Worm (Caenorhabditis elegans) whole organism, midembryonic: Measurements from ENCODE around the gene gem-1.

Source experiments
- T22C8.4 ChIP-seq: fragments of 200-800 bp; sonication (Bioruptor generic); IDR thresholded peaks from 2 replicates; pipeline ENCODE4 v1.3.6; 2022; ENCODE audit warnings: missing genetic modification characterization, missing compliant biosample characterization
- cog-1 ChIP-seq: sonication (generic microtip); optimal IDR thresholded peaks from 2 replicates; lab custom pipeline; 2016; ENCODE audit warnings: missing genetic modification characterization, missing compliant biosample characterization
- flt-1 ChIP-seq: fragments of 200-800 bp; sonication (Bioruptor generic); IDR thresholded peaks from 2 replicates; pipeline ENCODE4 v1.3.6; 2022; ENCODE audit warnings: missing genetic modification characterization, missing compliant biosample characterization
- klf-2 ChIP-seq: fragments of 200-800 bp; sonication (Bioruptor generic); conservative IDR thresholded peaks from 2 replicates; pipeline ENCODE4 v1.3.6; 2022; ENCODE audit warnings: missing genetic modification reagents, missing genetic modification characterization, missing compliant biosample characterization
- med-1 ChIP-seq: sonication (generic microtip); optimal IDR thresholded peaks from 2 replicates; lab custom pipeline; 2017; ENCODE audit warnings: missing genetic modification characterization, mild to moderate bottlenecking, missing compliant biosample characterization, antibody characterized with exemption, missing genetic modification reagents; ENCODE audit not compliant: insufficient read depth
- ref-1 ChIP-seq: fragments of 200-800 bp; sonication (Bioruptor generic); conservative IDR thresholded peaks from 2 replicates; pipeline ENCODE4 v1.3.6; 2022; ENCODE audit warnings: missing genetic modification reagents, missing genetic modification characterization, missing compliant biosample characterization
- tab-1 ChIP-seq: fragments of 200-800 bp; sonication (Bioruptor generic); IDR thresholded peaks from 2 replicates; pipeline ENCODE4 v1.3.6; 2022; ENCODE audit warnings: missing genetic modification characterization, missing compliant biosample characterization
- ztf-23 ChIP-seq: fragments of 200-800 bp; sonication (Bioruptor generic); IDR thresholded peaks from 2 replicates; pipeline ENCODE4 v1.3.6; 2022; ENCODE audit warnings: missing genetic modification reagents, missing genetic modification characterization, missing compliant biosample characterization
- ztf-29 ChIP-seq: fragments of 200-800 bp; sonication (Bioruptor generic); IDR thresholded peaks from 2 replicates; pipeline ENCODE4 v1.3.6; 2022; ENCODE audit warnings: missing genetic modification reagents, missing genetic modification characterization, missing compliant biosample characterization

gem-1 gene

ce11 chrX:13409543-13409942, 32.8 kb upstream of the gem-1 start, which contains the start of the genes cyp-13B1 and C29F7.1:
TSS of gene cyp-13B1 (minus strand) at chrX:13409643.
TSS of gene C29F7.1 (plus strand) at chrX:13409936.
- TF ChIP-seq tab-1 (no peak), flt-1 (GFP tag; lab: Robert Waterston, UW) (no peak), ztf-29 (GFP tag; lab: Robert Waterston, UW) (no peak), med-1 (GFP tag; lab: Kevin White, UChicago) (no peak), cog-1 (tag; lab: Kevin White, UChicago) (no peak), T22C8.4 (no peak), klf-2 (GFP tag; lab: Robert Waterston, UW) (no peak), ztf-23 (GFP tag; lab: Robert Waterston, UW) (no peak), ref-1 (no peak)

- no peak for TF ChIP-seq flt-1 (GFP tag; lab: Robert Waterston, UW)
Observed at ce11 chrX:13401783-13402182, 25.0 kb upstream of the gem-1 start, which contains the start of gene F02C12.1. TSS of gene F02C12.1 (plus strand) at chrX:13402083.

DNA sequence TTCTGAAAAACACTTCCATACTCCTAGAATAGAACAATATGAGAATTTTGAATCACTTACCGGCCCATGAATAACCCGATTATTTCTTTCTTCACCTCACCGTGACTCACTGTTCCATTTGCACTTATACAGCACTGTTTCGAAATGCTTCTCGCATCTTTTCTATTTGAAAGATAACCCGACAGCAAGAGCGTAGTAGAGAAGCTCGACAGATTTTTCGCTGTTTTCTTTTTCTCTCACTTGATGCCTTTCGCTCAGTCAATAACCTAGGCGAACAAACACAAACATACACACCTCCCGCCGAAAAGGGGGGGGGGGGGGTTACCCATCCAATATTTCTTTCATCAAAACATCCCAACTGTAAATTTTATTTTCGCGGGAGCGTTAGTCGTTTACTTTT, 24.5 kb upstream of the gem-1 start:
- TF ChIP-seq T22C8.4: no peak
- no peak for TF ChIP-seq ref-1

DNA sequence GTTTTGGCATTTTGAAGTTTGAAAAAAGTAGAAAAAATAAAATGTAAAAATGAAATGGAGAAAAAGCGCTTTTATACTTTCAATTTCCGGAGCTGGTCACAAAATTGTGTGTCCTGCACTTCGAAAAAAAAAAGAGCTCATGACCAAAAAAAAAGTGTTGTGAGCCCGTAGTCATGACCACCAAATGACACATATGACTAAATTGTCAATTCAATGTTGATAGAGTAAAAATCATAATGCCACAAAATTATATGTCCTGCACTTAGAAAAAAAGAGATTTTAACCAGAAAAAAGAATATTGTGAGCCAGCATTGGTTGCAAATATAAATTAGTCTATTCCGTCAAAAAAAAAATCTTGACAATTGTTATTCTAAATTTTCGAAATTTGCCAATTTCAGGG, 22.4 kb upstream of the gem-1 start, which contains the start of gene F02C12.2:
Gene F02C12.2, minus strand, starts transcription at position 101 of the 400 bp plus-strand sequence.
- no peak for TF ChIP-seq cog-1 (tag; lab: Kevin White, UChicago)
- TF ChIP-seq ref-1: no peak
- no peak for TF ChIP-seq klf-2 (GFP tag; lab: Robert Waterston, UW)
- no peak for TF ChIP-seq ztf-29 (GFP tag; lab: Robert Waterston, UW)
- no peak for TF ChIP-seq ztf-23 (GFP tag; lab: Robert Waterston, UW)
- no peak for TF ChIP-seq med-1 (GFP tag; lab: Kevin White, UChicago)
- no peak for TF ChIP-seq T22C8.4
- no peak for TF ChIP-seq flt-1 (GFP tag; lab: Robert Waterston, UW)
- TF ChIP-seq tab-1: no peak

- TF ChIP-seq ztf-29 (GFP tag; lab: Robert Waterston, UW) (no peak), cog-1 (tag; lab: Kevin White, UChicago) (peak; percentile 44), med-1 (GFP tag; lab: Kevin White, UChicago) (no peak)
Observed at ce11 chrX:13396550-13397023, 19.8 kb upstream of the gem-1 start, which contains the start of gene F02C12.3. TSS of gene F02C12.3 (plus strand) at chrX:13396973.

DNA sequence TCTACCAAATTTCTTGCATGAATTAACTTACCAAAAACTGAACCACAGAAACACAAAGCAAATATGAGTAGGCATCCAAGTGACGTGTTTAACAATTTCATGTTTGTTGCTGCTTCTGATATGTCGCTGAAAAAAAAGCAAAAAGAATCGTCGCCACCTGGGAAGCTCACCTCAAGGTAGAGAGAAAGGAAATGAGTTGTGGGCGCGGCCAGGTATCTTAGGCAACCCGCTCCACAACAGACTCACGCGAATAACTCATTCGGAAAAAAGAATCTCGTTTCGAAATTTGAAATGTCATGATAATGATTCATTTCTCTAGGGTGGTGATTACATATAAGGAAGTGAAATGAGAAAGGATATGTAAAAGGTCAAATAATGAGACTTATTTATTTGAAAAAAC, 18.2 kb upstream of the gem-1 start, which contains the start of gene irld-2:
Gene irld-2, minus strand, starts transcription at position 101 of the 400 bp plus-strand sequence.
- TF ChIP-seq ztf-23 (GFP tag; lab: Robert Waterston, UW) (no peak), ztf-29 (GFP tag; lab: Robert Waterston, UW) (no peak), T22C8.4 (no peak), ref-1 (no peak), cog-1 (tag; lab: Kevin White, UChicago) (no peak), flt-1 (GFP tag; lab: Robert Waterston, UW) (no peak), tab-1 (no peak), klf-2 (GFP tag; lab: Robert Waterston, UW) (no peak), med-1 (GFP tag; lab: Kevin White, UChicago) (no peak)

DNA sequence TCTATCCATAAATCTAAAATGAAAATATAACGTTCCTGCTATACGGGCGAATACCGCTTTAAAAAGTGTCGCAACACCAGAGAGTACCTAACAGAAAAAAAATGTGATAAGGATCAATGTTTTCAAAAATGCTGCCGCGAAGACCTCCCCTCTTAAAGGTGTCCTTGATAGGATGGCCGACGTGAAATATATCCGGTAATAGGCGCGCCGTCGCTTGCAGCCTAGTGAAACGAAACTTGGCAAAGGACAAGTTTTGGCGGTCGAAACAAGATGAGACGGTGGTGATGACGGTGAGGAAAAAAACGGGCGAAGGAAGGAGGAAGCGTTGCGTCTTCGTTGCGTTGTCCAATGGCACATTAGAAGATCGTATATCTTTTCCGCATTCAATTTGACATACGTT, 12.0 kb upstream of the gem-1 start:
- TF ChIP-seq cog-1 (tag; lab: Kevin White, UChicago) (no peak), T22C8.4 (no peak), ztf-23 (GFP tag; lab: Robert Waterston, UW) (no peak), tab-1 (no peak), ztf-29 (GFP tag; lab: Robert Waterston, UW) (no peak), ref-1 (no peak), flt-1 (GFP tag; lab: Robert Waterston, UW) (no peak), med-1 (GFP tag; lab: Kevin White, UChicago) (no peak), klf-2 (GFP tag; lab: Robert Waterston, UW) (no peak)

DNA sequence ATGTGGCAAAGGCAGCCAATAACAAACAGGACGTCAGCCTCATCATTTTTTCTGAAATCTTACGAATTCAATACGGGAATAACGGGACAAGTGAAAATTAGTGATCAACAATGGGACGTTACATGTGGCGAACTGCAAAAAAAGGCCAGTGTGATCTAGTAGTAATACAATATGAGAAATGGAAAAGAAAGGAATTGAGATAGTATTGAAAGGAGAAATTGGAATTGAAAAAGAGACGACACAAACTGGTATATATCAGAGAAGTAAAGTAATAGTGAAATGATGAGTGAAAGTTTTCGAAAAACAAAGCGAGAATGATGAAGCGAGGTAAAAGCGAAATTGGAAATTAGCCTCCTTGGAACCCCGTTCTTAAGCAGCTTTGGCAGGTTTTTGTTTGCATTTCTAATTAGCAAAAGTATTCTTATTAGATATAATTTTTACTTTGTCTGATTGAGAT, 10.7 kb upstream of the gem-1 start, which contains the start of gene C49F8.3:
Gene C49F8.3, minus strand, starts transcription at position 51 of the 457 bp plus-strand sequence.
- no peak for TF ChIP-seq T22C8.4
- no peak for TF ChIP-seq flt-1 (GFP tag; lab: Robert Waterston, UW)
- TF ChIP-seq klf-2 (GFP tag; lab: Robert Waterston, UW): no peak

ce11 chrX:13384743-13385142, 8.0 kb upstream of the gem-1 start:
- TF ChIP-seq flt-1 (GFP tag; lab: Robert Waterston, UW) (no peak), ref-1 (no peak), tab-1 (no peak), T22C8.4 (no peak), cog-1 (tag; lab: Kevin White, UChicago) (no peak), ztf-23 (GFP tag; lab: Robert Waterston, UW) (no peak), ztf-29 (GFP tag; lab: Robert Waterston, UW) (no peak), klf-2 (GFP tag; lab: Robert Waterston, UW) (no peak), med-1 (GFP tag; lab: Kevin White, UChicago) (no peak)

DNA sequence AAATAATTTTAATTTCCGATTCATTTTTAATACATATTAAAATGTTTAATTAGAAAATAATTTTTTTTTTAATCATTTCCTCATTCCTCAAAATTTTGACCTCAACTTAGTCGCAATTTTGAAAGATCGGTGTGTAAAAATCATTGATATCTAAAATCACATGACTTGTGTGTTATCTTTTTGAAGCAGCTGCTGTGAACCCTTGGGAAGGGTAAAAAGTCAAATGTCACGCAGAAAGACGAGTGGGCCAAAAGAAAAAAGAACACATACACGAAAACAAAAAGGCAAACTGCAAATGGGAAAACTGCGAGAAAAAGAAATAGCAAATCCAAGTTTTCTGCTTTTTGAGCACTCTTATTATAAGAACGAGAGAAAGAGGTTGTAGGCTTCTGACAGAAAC, 6.5 kb upstream of the gem-1 start:
- TF ChIP-seq cog-1 (tag; lab: Kevin White, UChicago) (no peak), ztf-29 (GFP tag; lab: Robert Waterston, UW) (no peak), ref-1 (no peak), T22C8.4 (no peak), med-1 (GFP tag; lab: Kevin White, UChicago) (no peak), ztf-23 (GFP tag; lab: Robert Waterston, UW) (no peak), flt-1 (GFP tag; lab: Robert Waterston, UW) (no peak)
